Worm (Caenorhabditis elegans): Measurements from ENCODE around the gene grl-21.

ce11 chrIV:10771296-10771695, 34.0 kb downstream of the grl-21 start:
- TF ChIP-seq elt-2 (tag; optimal IDR thresholded peaks at IDR 0.05) (no peak), lin-13 (GFP tag; optimal IDR thresholded peaks at IDR 0.05) (no peak), ceh-82 (tag; optimal IDR thresholded peaks at IDR 0.05) (no peak), nhr-20 (tag; optimal IDR thresholded peaks at IDR 0.05) (no peak), rnt-1 (tag; optimal IDR thresholded peaks at IDR 0.05) (no peak), ama-1 (optimal IDR thresholded peaks at IDR 0.05) (no peak), tbx-2 (tag; optimal IDR thresholded peaks at IDR 0.05) (no peak), lin-39 (tag; optimal IDR thresholded peaks at IDR 0.05) (no peak), nhr-12 (tag; optimal IDR thresholded peaks at IDR 0.05) (no peak), nhr-90 (tag; optimal IDR thresholded peaks at IDR 0.05; ENCODE audit: poor library complexity) (no peak), lir-3 (tag; optimal IDR thresholded peaks at IDR 0.05; ENCODE audit: poor library complexity) (no peak), fkh-10 (GFP tag; optimal IDR thresholded peaks at IDR 0.05) (no peak), skn-1 (tag; optimal IDR thresholded peaks at IDR 0.05) (no peak), pqm-1 (tag; optimal IDR thresholded peaks at IDR 0.05) (no peak)

Data from whole organism, L1 larva.